Worm (Caenorhabditis elegans) whole organism, early embryonic: ENCODE measurements around the gene K01F9.2.

ENCODE experiments used
- B0310.2 ChIP-seq: sonication (generic microtip); optimal IDR thresholded peaks from 2 replicates; lab custom pipeline; 2016; ENCODE audit warnings: mild to moderate bottlenecking, missing genetic modification characterization, missing compliant biosample characterization
- F13C5.2 ChIP-seq: sonication (generic microtip); optimal IDR thresholded peaks from 2 replicates; lab custom pipeline; 2017; ENCODE audit warnings: mild to moderate bottlenecking, missing genetic modification characterization, inconsistent platforms, missing compliant biosample characterization
- aly-1 ChIP-seq: sonication (generic microtip); optimal IDR thresholded peaks from 2 replicates; lab custom pipeline; 2016; ENCODE audit warnings: missing genetic modification characterization, missing compliant biosample characterization
- ama-1 ChIP-seq: fragments of 150-350 bp; optimal IDR thresholded peaks from 2 replicates; lab custom pipeline; 2014
- ceh-13 ChIP-seq: fragments of 200-800 bp; sonication (Bioruptor generic); optimal IDR thresholded peaks from 2 replicates; lab custom pipeline; 2018; ENCODE audit warnings: mild to moderate bottlenecking, missing genetic modification characterization, missing compliant biosample characterization
- ets-7 ChIP-seq: sonication (generic microtip); optimal IDR thresholded peaks from 2 replicates; lab custom pipeline; 2016; ENCODE audit warnings: missing genotype, missing genetic modification characterization, missing compliant biosample characterization
- flt-1 ChIP-seq: fragments of 200-800 bp; sonication (Bioruptor generic); IDR thresholded peaks from 2 replicates; pipeline ENCODE4 v1.3.6; 2022; ENCODE audit warnings: missing genetic modification characterization, missing compliant biosample characterization
- hmbx-1 ChIP-seq: sonication (generic microtip); optimal IDR thresholded peaks from 2 replicates; lab custom pipeline; 2016; ENCODE audit warnings: mild to moderate bottlenecking, missing genetic modification characterization, missing compliant biosample characterization
- pes-1 ChIP-seq: fragments of 200-800 bp; sonication (Bioruptor generic); IDR thresholded peaks from 2 replicates; pipeline ENCODE4 v1.3.6; 2022; ENCODE audit warnings: missing genetic modification reagents, missing genetic modification characterization, missing compliant biosample characterization
- scrt-1 ChIP-seq: fragments of 200-800 bp; sonication (Bioruptor generic); IDR thresholded peaks from 2 replicates; pipeline ENCODE4 v1.3.6; 2022; ENCODE audit warnings: missing genetic modification characterization, missing compliant biosample characterization
- sea-1 ChIP-seq: fragments of 200-800 bp; sonication (Bioruptor generic); conservative IDR thresholded peaks from 2 replicates; pipeline ENCODE4 v1.3.6; 2022; ENCODE audit warnings: missing genetic modification characterization, missing compliant biosample characterization
- tbx-11 ChIP-seq: fragments of 200-800 bp; sonication (Bioruptor generic); IDR thresholded peaks from 2 replicates; pipeline ENCODE4 v1.3.6; 2022; ENCODE audit warnings: missing genetic modification characterization, missing compliant biosample characterization
- tbx-37 ChIP-seq: fragments of 200-800 bp; sonication (Bioruptor generic); conservative IDR thresholded peaks from 2 replicates; pipeline ENCODE4 v1.3.6; 2022; ENCODE audit warnings: missing genetic modification reagents, missing genetic modification characterization, missing compliant biosample characterization
- tra-4 ChIP-seq: sonication (generic microtip); optimal IDR thresholded peaks from 2 replicates; lab custom pipeline; 2017; ENCODE audit warnings: missing genetic modification characterization, missing compliant biosample characterization

DNA sequence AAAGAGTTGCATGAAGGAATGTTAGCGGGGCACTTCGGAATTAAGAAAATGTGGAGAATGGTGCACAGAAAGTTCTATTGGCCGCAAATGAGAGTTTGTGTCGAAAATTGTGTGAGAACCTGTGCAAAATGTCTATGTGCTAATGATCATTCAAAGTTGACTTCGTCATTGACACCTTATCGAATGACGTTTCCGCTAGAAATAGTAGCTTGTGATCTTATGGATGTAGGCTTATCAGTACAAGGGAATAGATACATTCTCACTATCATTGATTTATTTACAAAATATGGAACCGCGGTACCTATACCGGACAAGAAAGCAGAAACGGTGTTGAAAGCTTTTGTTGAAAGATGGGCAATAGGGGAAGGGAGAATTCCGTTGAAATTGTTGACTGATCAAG lies 18.4 kb downstream of the K01F9.2 start:
- TF ChIP-seq sea-1 (GFP tag; lab: Robert Waterston, UW) (no peak), F13C5.2 (tag; lab: Kevin White, UChicago) (no peak), aly-1 (no peak), scrt-1 (GFP tag; lab: Robert Waterston, UW) (no peak), flt-1 (no peak), pes-1 (GFP tag; lab: Robert Waterston, UW) (no peak), ama-1 (lab: Kevin White, UChicago) (no peak), tbx-11 (GFP tag; lab: Robert Waterston, UW) (no peak), B0310.2 (tag; lab: Kevin White, UChicago) (no peak), tbx-37 (GFP tag; lab: Robert Waterston, UW) (no peak), ceh-13 (GFP tag; lab: Kevin White, UChicago) (no peak), ets-7 (no peak), tra-4 (tag; lab: Kevin White, UChicago) (no peak), hmbx-1 (tag; lab: Kevin White, UChicago) (no peak)
